Worm (Caenorhabditis elegans): Measurements from ENCODE around the gene twk-25.

twk-25 gene

DNA sequence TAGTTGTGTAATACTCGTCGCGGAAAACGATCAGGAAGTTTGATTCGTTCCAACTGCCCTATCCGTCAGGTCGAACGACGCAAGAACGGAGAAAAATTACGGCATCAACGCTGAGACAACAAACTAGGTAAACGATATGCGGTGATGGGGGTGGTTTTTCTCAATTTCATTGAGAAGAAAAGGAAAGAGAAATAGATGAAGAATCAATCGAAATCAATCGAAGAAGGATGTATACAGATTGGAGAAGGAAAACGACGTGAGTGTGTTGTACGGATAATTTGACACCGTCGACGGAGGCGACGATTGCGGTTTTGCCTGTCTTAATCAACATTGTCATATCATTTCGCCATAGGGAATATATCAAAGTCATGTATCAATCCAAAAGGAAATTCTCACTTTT is 10.6 kb upstream of the twk-25 start:
- no peak for TF ChIP-seq gmeb-1 (tag; optimal IDR thresholded peaks at IDR 0.05)
- no peak for TF ChIP-seq sma-9 (GFP tag; optimal IDR thresholded peaks at IDR 0.05)
- no peak for TF ChIP-seq sma-9 (tag; optimal IDR thresholded peaks at IDR 0.05)
- peak; percentile 5 for TF ChIP-seq sem-4 (tag; optimal IDR thresholded peaks at IDR 0.05)
- peak; percentile 9 for TF ChIP-seq nhr-21 (tag; optimal IDR thresholded peaks at IDR 0.05)

DNA sequence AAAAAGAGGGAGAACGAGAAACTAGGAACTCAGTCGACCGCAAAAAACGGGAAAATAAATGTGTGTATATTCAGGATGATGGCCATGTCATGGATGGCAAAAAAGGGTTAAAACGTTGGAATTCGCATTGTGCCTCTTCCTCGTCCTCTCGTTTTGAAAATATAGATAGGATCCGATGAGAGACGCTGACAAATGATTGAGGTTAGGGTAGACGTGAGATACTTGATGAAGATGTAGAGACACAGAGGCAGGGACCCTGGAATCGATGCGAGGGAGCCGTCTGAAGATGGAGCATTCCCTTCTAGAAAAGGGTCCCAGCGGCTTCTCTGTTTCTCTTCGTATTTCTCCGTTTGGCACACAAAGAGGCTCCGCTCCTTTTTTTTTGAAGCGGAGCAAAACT is 9.6 kb upstream of the twk-25 start:
- no peak for TF ChIP-seq peb-1 (tag; optimal IDR thresholded peaks at IDR 0.05)
- no peak for TF ChIP-seq nhr-77 (tag; optimal IDR thresholded peaks at IDR 0.05)
- TF ChIP-seq snpc-4 (tag; optimal IDR thresholded peaks at IDR 0.05), result no peak
- TF ChIP-seq alr-1 (tag; optimal IDR thresholded peaks at IDR 0.05), result no peak
- peak; percentile 60 for TF ChIP-seq zag-1 (tag; optimal IDR thresholded peaks at IDR 0.05)
- TF ChIP-seq ztf-1 (GFP tag; conservative IDR thresholded peaks at IDR 0.05), result no peak
- peak; percentile 28 for TF ChIP-seq sma-9 (GFP tag; optimal IDR thresholded peaks at IDR 0.05)
- no peak for TF ChIP-seq sma-9 (tag; optimal IDR thresholded peaks at IDR 0.05)
- TF ChIP-seq crh-2 (tag; optimal IDR thresholded peaks at IDR 0.05), result peak; percentile 2
- TF ChIP-seq dmd-4 (tag; optimal IDR thresholded peaks at IDR 0.05), result no peak
- TF ChIP-seq mdl-1 (tag; optimal IDR thresholded peaks at IDR 0.05), result no peak
- TF ChIP-seq ztf-11 (tag; optimal IDR thresholded peaks at IDR 0.05), result no peak
- peak; percentile 14 for TF ChIP-seq egl-27 (tag; optimal IDR thresholded peaks at IDR 0.05)
- TF ChIP-seq lin-11 (tag; optimal IDR thresholded peaks at IDR 0.05), result no peak
- no peak for TF ChIP-seq unc-39 (tag; optimal IDR thresholded peaks at IDR 0.05)
- no peak for TF ChIP-seq nhr-10 (tag; optimal IDR thresholded peaks at IDR 0.05)
- TF ChIP-seq ceh-82 (tag; optimal IDR thresholded peaks at IDR 0.05), result no peak
- no peak for TF ChIP-seq nhr-23 (tag; optimal IDR thresholded peaks at IDR 0.05)
- no peak for TF ChIP-seq unc-62 (GFP tag; optimal IDR thresholded peaks at IDR 0.05)
- TF ChIP-seq mab-5 (tag; optimal IDR thresholded peaks at IDR 0.05), result no peak
- no peak for TF ChIP-seq fos-1 (tag; optimal IDR thresholded peaks at IDR 0.05)
- TF ChIP-seq C34F6.9 (tag; optimal IDR thresholded peaks at IDR 0.05), result peak; percentile 24
- TF ChIP-seq lsy-2 (tag; optimal IDR thresholded peaks at IDR 0.05), result peak in 1 of 2 experiments; percentile 47
- no peak for TF ChIP-seq nhr-11 (tag; optimal IDR thresholded peaks at IDR 0.05)
- TF ChIP-seq ztf-4 (tag; optimal IDR thresholded peaks at IDR 0.05), result no peak
- no peak for TF ChIP-seq Y55F3AM.14 (GFP tag; optimal IDR thresholded peaks at IDR 0.05)
- peak; percentile 40 for TF ChIP-seq sem-4 (tag; optimal IDR thresholded peaks at IDR 0.05)
- TF ChIP-seq skn-1 (tag; optimal IDR thresholded peaks at IDR 0.05), result no peak
- no peak for TF ChIP-seq ama-1 (optimal IDR thresholded peaks at IDR 0.05)
- TF ChIP-seq elt-3 (tag; optimal IDR thresholded peaks at IDR 0.05), result no peak
- TF ChIP-seq F13H6.1 (tag; optimal IDR thresholded peaks at IDR 0.05), result peak; percentile 12
- TF ChIP-seq elt-1 (tag; optimal IDR thresholded peaks at IDR 0.05), result no peak
- TF ChIP-seq lin-39 (tag; optimal IDR thresholded peaks at IDR 0.05), result no peak
- TF ChIP-seq aly-2 (tag; optimal IDR thresholded peaks at IDR 0.05), result no peak
- no peak for TF ChIP-seq ceh-16 (tag; optimal IDR thresholded peaks at IDR 0.05)
- peak; percentile 64 for TF ChIP-seq nhr-129 (tag; optimal IDR thresholded peaks at IDR 0.05)
- TF ChIP-seq nhr-12 (tag; optimal IDR thresholded peaks at IDR 0.05), result no peak
- TF ChIP-seq lin-13 (GFP tag; optimal IDR thresholded peaks at IDR 0.05), result no peak
- no peak for TF ChIP-seq R02D3.7 (tag; optimal IDR thresholded peaks at IDR 0.05)
- TF ChIP-seq unc-55 (GFP tag; optimal IDR thresholded peaks at IDR 0.05), result peak; percentile 65

DNA sequence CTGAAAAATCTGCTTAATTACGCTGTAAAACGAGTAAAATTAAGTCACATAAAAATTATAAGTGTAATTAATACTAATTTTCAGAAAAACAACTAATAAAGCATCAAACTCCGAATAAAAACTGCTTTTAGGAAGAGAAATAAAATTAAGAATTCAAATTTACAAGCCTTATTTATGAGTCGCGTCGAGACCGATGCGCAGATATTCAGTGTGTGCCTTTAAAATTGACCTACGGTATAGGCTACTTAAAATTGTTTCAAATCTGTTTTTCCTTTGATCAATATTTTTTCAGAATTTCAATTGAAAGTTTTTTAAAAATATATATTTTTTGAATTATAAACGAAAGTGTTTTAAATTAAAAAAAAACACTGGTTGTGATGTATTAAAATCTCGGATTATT is 6.3 kb upstream of the twk-25 start, which contains the start of gene sms-1:
Gene sms-1 (minus strand): TSS at position 6 of the 400 bp plus-strand sequence.
- TF ChIP-seq elt-3 (tag; optimal IDR thresholded peaks at IDR 0.05) (no peak), mab-5 (tag; optimal IDR thresholded peaks at IDR 0.05) (no peak), sma-3 (GFP tag; optimal IDR thresholded peaks at IDR 0.05) (no peak), ceh-82 (tag; optimal IDR thresholded peaks at IDR 0.05) (no peak)
